Fruit fly (Drosophila melanogaster) whole organism, embryonic: Measurements from ENCODE around the gene CG43175.

Experiments
- Ada2b ChIP-seq: fragments of 200-800 bp; sonication (Bioruptor generic); IDR thresholded peaks from 2 replicates; pipeline ENCODE4 v1.3.6; 2022; ENCODE audit warnings: missing biosample characterization, missing genetic modification characterization
- Atf6 ChIP-seq: fragments of 200-800 bp; sonication (Bioruptor generic); IDR thresholded peaks from 2 replicates; pipeline ENCODE4 v1.3.6; 2022; ENCODE audit warnings: missing biosample characterization, missing genetic modification characterization
- B-H1 ChIP-seq: fragments of 200-800 bp; sonication (Bioruptor generic); IDR thresholded peaks from 3 replicates; pipeline ENCODE4 v1.3.6; 2022; ENCODE audit warnings: missing biosample characterization, missing genetic modification characterization
- Bteb2 ChIP-seq: fragments of 200-800 bp; sonication (Bioruptor generic); optimal IDR thresholded peaks from 2 replicates; lab custom pipeline; 2016; ENCODE audit warnings: missing biosample characterization, missing genetic modification characterization
- CG10979 ChIP-seq: fragments of 200-800 bp; sonication (Bioruptor generic); optimal IDR thresholded peaks from 2 replicates; lab custom pipeline; 2018; ENCODE audit warnings: missing biosample characterization, mild to moderate bottlenecking, missing genetic modification characterization, moderate library complexity
- CG11560 ChIP-seq: fragments of 200-800 bp; sonication (Bioruptor generic); IDR thresholded peaks from 3 replicates; pipeline ENCODE4 v1.3.6; 2022; ENCODE audit warnings: missing biosample characterization, missing genetic modification characterization
- CG11696 ChIP-seq: fragments of 200-800 bp; sonication (Bioruptor generic); IDR thresholded peaks from 2 replicates; pipeline ENCODE4 v1.3.6; 2022; ENCODE audit warnings: missing biosample characterization, missing genetic modification characterization
- CG12104 ChIP-seq: fragments of 200-800 bp; sonication (Bioruptor generic); optimal IDR thresholded peaks from 3 replicates; lab custom pipeline; 2016; ENCODE audit warnings: missing biosample characterization, missing genetic modification characterization
- CG13123 ChIP-seq: fragments of 200-800 bp; sonication (Bioruptor generic); optimal IDR thresholded peaks from 2 replicates; lab custom pipeline; 2016; ENCODE audit warnings: missing biosample characterization, missing genetic modification characterization
- CG1529 ChIP-seq: fragments of 200-800 bp; sonication (Bioruptor generic); optimal IDR thresholded peaks from 3 replicates; lab custom pipeline; 2018; ENCODE audit warnings: missing biosample characterization, missing genetic modification characterization
- CG15479 ChIP-seq: fragments of 200-800 bp; sonication (Bioruptor generic); optimal IDR thresholded peaks from 3 replicates; lab custom pipeline; 2019; ENCODE audit warnings: missing biosample characterization, mild to moderate bottlenecking, missing genetic modification characterization, moderate library complexity
- CG15696 ChIP-seq: fragments of 200-800 bp; sonication (Bioruptor generic); optimal IDR thresholded peaks from 2 replicates; lab custom pipeline; 2019; ENCODE audit warnings: missing biosample characterization, mild to moderate bottlenecking, missing genetic modification characterization, moderate library complexity
- CG18262 ChIP-seq: fragments of 200-800 bp; optimal IDR thresholded peaks from 3 replicates; lab custom pipeline; 2019; ENCODE audit warnings: missing biosample characterization, mild to moderate bottlenecking, missing genetic modification characterization, moderate library complexity
- CG31224 ChIP-seq: fragments of 200-800 bp; sonication (Bioruptor generic); IDR thresholded peaks from 2 replicates; pipeline ENCODE4 v1.3.6; 2022; ENCODE audit warnings: missing biosample characterization, missing genetic modification characterization
- CG4360 ChIP-seq: fragments of 200-800 bp; sonication (Bioruptor generic); IDR thresholded peaks from 2 replicates; pipeline ENCODE4 v1.3.6; 2022; ENCODE audit warnings: missing biosample characterization, missing genetic modification characterization
- CG5180 ChIP-seq: fragments of 200-800 bp; sonication (Bioruptor generic); optimal IDR thresholded peaks from 3 replicates; lab custom pipeline; 2017; ENCODE audit warnings: missing biosample characterization, missing genetic modification characterization, mild to moderate bottlenecking, moderate library complexity, missing genetic modification reagents
- CG6765 ChIP-seq: fragments of 200-800 bp; sonication (Bioruptor generic); optimal IDR thresholded peaks from 3 replicates; lab custom pipeline; 2017; ENCODE audit warnings: missing biosample characterization, mild to moderate bottlenecking, missing genetic modification characterization
- CG7271 ChIP-seq: fragments of 200-800 bp; sonication (Bioruptor generic); optimal IDR thresholded peaks from 2 replicates; lab custom pipeline; 2018; ENCODE audit warnings: missing biosample characterization, mild to moderate bottlenecking, missing genetic modification characterization, moderate library complexity
- CG9932 ChIP-seq: fragments of 200-800 bp; sonication (Bioruptor generic); IDR thresholded peaks from 2 replicates; pipeline ENCODE4 v1.3.6; 2022; ENCODE audit warnings: missing biosample characterization, missing genetic modification characterization
- Elba2 ChIP-seq: fragments of 200-800 bp; sonication (Bioruptor generic); optimal IDR thresholded peaks from 3 replicates; lab custom pipeline; 2016; ENCODE audit warnings: missing biosample characterization, missing genetic modification characterization
- Fer3 ChIP-seq: fragments of 200-800 bp; sonication (Bioruptor generic); optimal IDR thresholded peaks from 2 replicates; lab custom pipeline; 2018; ENCODE audit warnings: missing biosample characterization, mild to moderate bottlenecking, missing genetic modification characterization, moderate library complexity
- GATAe ChIP-seq: fragments of 200-800 bp; sonication (Bioruptor generic); conservative IDR thresholded peaks from 2 replicates; pipeline ENCODE4 v1.3.6; 2022; ENCODE audit warnings: missing biosample characterization, missing genetic modification characterization
- H2.0 ChIP-seq: fragments of 200-800 bp; sonication (Bioruptor generic); IDR thresholded peaks from 2 replicates; pipeline ENCODE4 v1.3.6; 2022; ENCODE audit warnings: missing biosample characterization, missing genetic modification characterization
- HHEX ChIP-seq: fragments of 200-800 bp; sonication (Bioruptor generic); optimal IDR thresholded peaks from 3 replicates; lab custom pipeline; 2017; ENCODE audit warnings: missing biosample characterization, mild to moderate bottlenecking, missing genetic modification characterization, missing genetic modification reagents
- HLH4C ChIP-seq: fragments of 200-800 bp; sonication (Bioruptor generic); IDR thresholded peaks from 3 replicates; pipeline ENCODE4 v1.3.6; 2022; ENCODE audit warnings: missing biosample characterization, missing genetic modification characterization; ENCODE audit not compliant: partially characterized antibody
- HmgD ChIP-seq: fragments of 200-800 bp; sonication (Bioruptor generic); optimal IDR thresholded peaks from 3 replicates; lab custom pipeline; 2016; ENCODE audit warnings: missing biosample characterization, missing genetic modification characterization
- Myb ChIP-seq: fragments of 200-800 bp; sonication (Bioruptor generic); optimal IDR thresholded peaks from 2 replicates; lab custom pipeline; 2016; ENCODE audit warnings: missing biosample characterization, missing genetic modification characterization
- Nf-YB ChIP-seq: fragments of 200-800 bp; sonication (Bioruptor generic); optimal IDR thresholded peaks from 3 replicates; lab custom pipeline; 2019; ENCODE audit warnings: missing biosample characterization, mild to moderate bottlenecking, missing genetic modification characterization, moderate library complexity
- Ptx1 ChIP-seq: fragments of 200-800 bp; sonication (Bioruptor generic); IDR thresholded peaks from 2 replicates; pipeline ENCODE4 v1.3.6; 2022; ENCODE audit warnings: missing biosample characterization, missing genetic modification characterization
- ac ChIP-seq: fragments of 200-800 bp; sonication (Bioruptor generic); optimal IDR thresholded peaks from 3 replicates; lab custom pipeline; 2017; ENCODE audit warnings: missing biosample characterization, mild to moderate bottlenecking, missing genetic modification characterization
- al ChIP-seq: fragments of 200-800 bp; sonication (Bioruptor generic); IDR thresholded peaks from 2 replicates; pipeline ENCODE4 v1.3.6; 2022; ENCODE audit warnings: missing biosample characterization, missing genetic modification characterization
- ash1 ChIP-seq: fragments of 200-800 bp; sonication (Bioruptor generic); optimal IDR thresholded peaks from 2 replicates; lab custom pipeline; 2018; ENCODE audit warnings: missing biosample characterization, mild to moderate bottlenecking, missing genetic modification characterization
- caup ChIP-seq: fragments of 200-800 bp; sonication (Bioruptor generic); optimal IDR thresholded peaks from 3 replicates; lab custom pipeline; 2017; ENCODE audit warnings: missing biosample characterization, mild to moderate bottlenecking, missing genetic modification characterization, moderate library complexity; ENCODE audit not compliant: severe bottlenecking
- cg ChIP-seq: fragments of 200-800 bp; sonication (Bioruptor generic); optimal IDR thresholded peaks from 3 replicates; lab custom pipeline; 2019; ENCODE audit warnings: missing biosample characterization, mild to moderate bottlenecking, missing genetic modification characterization, moderate library complexity
- ci ChIP-seq: fragments of 200-800 bp; sonication (Bioruptor generic); IDR thresholded peaks from 3 replicates; pipeline ENCODE4 v1.3.6; 2022; ENCODE audit warnings: missing biosample characterization, missing genetic modification characterization
- danr ChIP-seq: fragments of 200-800 bp; sonication (Bioruptor generic); IDR thresholded peaks from 2 replicates; pipeline ENCODE4 v1.3.6; 2022; ENCODE audit warnings: missing biosample characterization, missing genetic modification characterization
- esg ChIP-seq: fragments of 200-800 bp; sonication (Bioruptor generic); conservative IDR thresholded peaks from 2 replicates; pipeline ENCODE4 v1.3.6; 2022; ENCODE audit warnings: missing biosample characterization, missing genetic modification characterization
- ewg ChIP-seq: fragments of 200-800 bp; sonication (Bioruptor generic); optimal IDR thresholded peaks from 3 replicates; lab custom pipeline; 2017; ENCODE audit warnings: mild to moderate bottlenecking, missing biosample characterization, missing genetic modification reagents, missing genetic modification characterization
- grau ChIP-seq: fragments of 200-800 bp; optimal IDR thresholded peaks from 3 replicates; lab custom pipeline; 2019; ENCODE audit warnings: missing biosample characterization, mild to moderate bottlenecking, missing genetic modification characterization, moderate library complexity
- jigr1 ChIP-seq: fragments of 200-800 bp; sonication (Bioruptor generic); IDR thresholded peaks from 3 replicates; pipeline ENCODE4 v1.3.6; 2022; ENCODE audit warnings: missing biosample characterization, missing genetic modification characterization
- lola ChIP-seq, 3 experiments: fragments of >200 bp in 2 of 3; fragments of 200-800 bp in 1 of 3; sonication (Bioruptor generic) in 1 of 3; optimal IDR thresholded peaks; 2 replicates each; lab custom pipeline; 2017 to 2019; ENCODE audit warnings: missing biosample characterization in 3 of 3, missing genetic modification characterization in 3 of 3, mild to moderate bottlenecking in 1 of 3, moderate library complexity in 1 of 3
- nerfin-2 ChIP-seq: fragments of 200-800 bp; sonication (Bioruptor generic); IDR thresholded peaks from 2 replicates; pipeline ENCODE4 v1.3.6; 2022; ENCODE audit warnings: missing biosample characterization, missing genetic modification characterization; ENCODE audit not compliant: partially characterized antibody
- onecut ChIP-seq: fragments of 200-800 bp; sonication (Bioruptor generic); IDR thresholded peaks from 2 replicates; pipeline ENCODE4 v1.3.6; 2022; ENCODE audit warnings: missing biosample characterization, missing genetic modification characterization
- pfk ChIP-seq: fragments of 200-800 bp; sonication (Bioruptor generic); optimal IDR thresholded peaks from 2 replicates; lab custom pipeline; 2018; ENCODE audit warnings: missing biosample characterization, mild to moderate bottlenecking, missing genetic modification characterization, moderate library complexity
- ranshi ChIP-seq: fragments of 200-800 bp; sonication (Bioruptor generic); IDR thresholded peaks from 2 replicates; pipeline ENCODE4 v1.3.6; 2022; ENCODE audit warnings: missing biosample characterization, missing genetic modification characterization
- row ChIP-seq: fragments of 200-800 bp; sonication (Bioruptor generic); IDR thresholded peaks from 3 replicates; pipeline ENCODE4 v1.3.6; 2022; ENCODE audit warnings: missing biosample characterization, missing genetic modification characterization
- sens ChIP-seq: fragments of 200-800 bp; sonication (Bioruptor generic); peaks from one replicate; lab custom pipeline; 2016; ENCODE audit warnings: missing biosample characterization, missing genetic modification characterization
- sim ChIP-seq: fragments of 200-800 bp; sonication (Bioruptor generic); IDR thresholded peaks from 2 replicates; pipeline ENCODE4 v1.3.6; 2022; ENCODE audit warnings: missing biosample characterization, missing genetic modification characterization
- sisA ChIP-seq: fragments of 200-800 bp; sonication (Bioruptor generic); IDR thresholded peaks from 2 replicates; pipeline ENCODE4 v1.3.6; 2022; ENCODE audit warnings: missing biosample characterization, missing genetic modification characterization
- slou ChIP-seq: fragments of 200-800 bp; sonication (Bioruptor generic); optimal IDR thresholded peaks from 3 replicates; lab custom pipeline; 2016; ENCODE audit warnings: missing biosample characterization, missing genetic modification characterization
- ssp ChIP-seq: fragments of 200-800 bp; sonication (Bioruptor generic); IDR thresholded peaks from 2 replicates; pipeline ENCODE4 v1.3.6; 2022; ENCODE audit warnings: missing biosample characterization, missing genetic modification characterization
- vfl ChIP-seq: fragments of 200-800 bp; sonication (Bioruptor generic); optimal IDR thresholded peaks from 2 replicates; lab custom pipeline; 2016; ENCODE audit warnings: missing biosample characterization, missing genetic modification characterization

The CG43175 gene

DNA sequence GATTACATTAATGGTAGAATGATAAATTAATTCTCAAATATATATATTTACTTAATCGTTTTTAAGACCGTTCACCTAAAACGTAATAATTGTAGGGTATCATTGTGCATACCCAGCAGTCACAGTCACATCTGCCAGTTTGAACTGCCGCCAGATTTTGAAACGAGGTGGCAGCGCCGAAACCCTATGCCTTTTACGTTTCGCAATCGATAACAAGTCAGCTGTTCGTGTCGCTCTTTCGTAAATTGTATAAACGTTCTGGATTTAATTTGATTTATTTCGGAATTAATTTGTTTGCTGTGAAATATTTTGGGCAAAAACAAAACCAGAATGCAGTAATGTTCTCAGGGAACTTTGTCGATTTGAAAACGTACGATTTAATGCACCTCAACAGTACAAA is 16.9 kb downstream of the CG43175 start, which contains the start of gene CG14322 (continued):
- TF ChIP-seq ssp (GFP tag; lab: Robert Waterston, UW) (no peak), sens (GFP tag; lab: Kevin White, UChicago) (peak; percentile 77), CG11696 (GFP tag; lab: Robert Waterston, UW) (no peak), cg (GFP tag; lab: Kevin White, UChicago) (no peak), grau (tag; lab: Kevin White, UChicago) (peak; percentile 9), CG7271 (tag; lab: Kevin White, UChicago) (no peak), CG1529 (no peak), CG12104 (GFP tag; lab: Kevin White, UChicago) (no peak), slou (no peak), GATAe (GFP tag; lab: Robert Waterston, UW) (no peak), jigr1 (GFP tag; lab: Robert Waterston, UW) (no peak), CG15696 (tag; lab: Kevin White, UChicago) (peak; percentile 8), Myb (GFP tag; lab: Kevin White, UChicago) (no peak), Fer3 (tag; lab: Kevin White, UChicago) (no peak), Ada2b (GFP tag; lab: Robert Waterston, UW) (no peak), ci (GFP tag; lab: Robert Waterston, UW) (no peak), esg (GFP tag; lab: Robert Waterston, UW) (no peak), danr (no peak), onecut (no peak), vfl (GFP tag; lab: Kevin White, UChicago) (no peak), Elba2 (GFP tag; lab: Kevin White, UChicago) (peak; percentile 13), al (no peak), CG5180 (GFP tag; lab: Kevin White, UChicago) (no peak), ranshi (GFP tag; lab: Robert Waterston, UW) (no peak), CG4360 (GFP tag; lab: Robert Waterston, UW) (no peak), CG31224 (GFP tag; lab: Robert Waterston, UW) (no peak), nerfin-2 (GFP tag; lab: Robert Waterston, UW) (no peak), sisA (GFP tag; lab: Robert Waterston, UW) (peak; percentile 31; the same call in 1 of the 2 replicates), row (GFP tag; lab: Robert Waterston, UW) (peak; percentile 76), lola (GFP tag; optimal IDR thresholded peaks at IDR 0.05; lab: Kevin White, UChicago) (no peak), CG9932 (GFP tag; lab: Robert Waterston, UW) (peak; percentile 65), CG10979 (tag; lab: Kevin White, UChicago) (no peak), CG18262 (tag; lab: Kevin White, UChicago) (no peak), Atf6 (no peak), HmgD (GFP tag; lab: Kevin White, UChicago) (no peak), H2.0 (no peak), ewg (GFP tag; lab: Kevin White, UChicago) (no peak), Ptx1 (GFP tag; lab: Robert Waterston, UW) (no peak), CG11560 (no peak), HLH4C (GFP tag; lab: Robert Waterston, UW) (0 out of 3 replicates have a peak, but pooled peaks have one; percentile 21), Bteb2 (no peak), ash1 (no peak), pfk (GFP tag; lab: Kevin White, UChicago) (peak; percentile 4), CG13123 (GFP tag; lab: Kevin White, UChicago) (no peak), ac (GFP tag; lab: Kevin White, UChicago) (no peak), HHEX (GFP tag; lab: Kevin White, UChicago) (no peak), CG6765 (GFP tag; lab: Kevin White, UChicago) (no peak), B-H1 (GFP tag; lab: Robert Waterston, UW) (no peak), Nf-YB (no peak), CG15479 (GFP tag; lab: Kevin White, UChicago) (peak; percentile 62), sim (GFP tag; lab: Robert Waterston, UW) (no peak), caup (GFP tag; lab: Kevin White, UChicago) (no peak)
